Worm (Caenorhabditis elegans): Measurements from ENCODE around the gene C07A12.2.

DNA sequence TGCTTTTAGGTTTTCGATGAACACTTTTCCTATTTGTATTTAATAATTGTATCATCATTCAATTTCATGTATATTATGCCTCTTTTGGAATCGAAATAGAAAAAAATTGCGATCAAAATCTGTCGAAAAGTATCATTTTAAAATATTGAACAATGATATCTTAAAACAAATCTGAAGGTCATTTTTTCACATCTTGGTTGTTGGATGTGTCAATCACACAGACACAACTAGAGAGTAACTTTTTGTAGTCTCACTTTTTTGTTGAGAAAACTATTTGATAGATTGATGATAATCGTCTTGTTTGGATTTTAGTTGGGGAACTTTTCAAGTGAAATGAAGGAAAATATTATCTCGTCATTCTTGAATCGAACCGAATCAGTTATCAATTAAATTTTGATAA lies 24.6 kb downstream of the C07A12.2 start:
- TF ChIP-seq ztf-23 (GFP tag; IDR thresholded peaks at IDR 0.05) (no peak), flt-1 (GFP tag; IDR thresholded peaks at IDR 0.05) (no peak), ztf-29 (GFP tag; IDR thresholded peaks at IDR 0.05) (no peak), ref-1 (GFP tag; conservative IDR thresholded peaks at IDR 0.05) (no peak), T22C8.4 (GFP tag; IDR thresholded peaks at IDR 0.05) (no peak), klf-2 (GFP tag; conservative IDR thresholded peaks at IDR 0.05) (no peak), tab-1 (GFP tag; IDR thresholded peaks at IDR 0.05) (no peak), med-1 (GFP tag; optimal IDR thresholded peaks at IDR 0.05; ENCODE audit: insufficient read depth) (no peak), cog-1 (tag; optimal IDR thresholded peaks at IDR 0.05) (no peak)
